Worm (Caenorhabditis elegans): ENCODE results near the gene K09E2.1.

- TF ChIP-seq lin-38 (GFP tag; IDR thresholded peaks at IDR 0.05) (no peak), egl-27 (tag; optimal IDR thresholded peaks at IDR 0.05) (no peak), lsy-2 (tag; optimal IDR thresholded peaks at IDR 0.05) (no peak), nhr-10 (tag; optimal IDR thresholded peaks at IDR 0.05) (no peak)
These were observed 39.6 kb downstream of the K09E2.1 start for ce11 chrX:8721273-8721672.
